Worm (Caenorhabditis elegans): ENCODE results near the gene Y110A2AL.4.

- TF ChIP-seq unc-62 (GFP tag; optimal IDR thresholded peaks at IDR 0.05) (no peak), D2030.7 (GFP tag; IDR thresholded peaks at IDR 0.05) (no peak), C17E4.6 (GFP tag; IDR thresholded peaks at IDR 0.05) (no peak), aptf-3 (GFP tag; IDR thresholded peaks at IDR 0.05) (no peak), sea-2 (GFP tag; IDR thresholded peaks at IDR 0.05) (no peak), aptf-2 (GFP tag; conservative IDR thresholded peaks at IDR 0.05) (no peak), atf-7 (tag; optimal IDR thresholded peaks at IDR 0.05) (no peak), Y56A3A.18 (GFP tag; IDR thresholded peaks at IDR 0.05) (no peak), attf-3 (GFP tag; conservative IDR thresholded peaks at IDR 0.05) (no peak), B0336.3 (GFP tag; IDR thresholded peaks at IDR 0.05) (no peak)
These were observed 41.2 kb upstream of the Y110A2AL.4 start for ce11 chrII:2797951-2798350.

Measured in whole organism, young adult.